Worm (Caenorhabditis elegans): ENCODE results near the gene D2024.4.

The D2024.4 gene

DNA sequence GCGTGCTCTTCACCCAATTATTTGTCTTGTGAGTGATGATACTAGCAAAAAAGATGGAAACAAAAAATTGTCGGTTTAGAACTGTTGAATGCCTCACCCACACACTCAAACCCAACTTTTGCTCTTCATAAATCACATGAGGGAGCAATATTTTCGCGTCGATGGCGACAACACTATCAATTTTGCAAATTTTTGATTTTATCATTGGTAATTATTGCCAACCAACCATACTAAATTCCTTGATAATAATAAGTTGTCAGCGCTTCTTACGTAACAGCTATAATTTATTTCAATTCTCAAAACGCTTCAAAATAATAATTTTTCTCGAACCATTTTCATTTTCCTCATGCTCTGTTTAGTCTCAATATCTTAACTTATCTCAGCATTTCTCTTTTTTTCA lies 18.3 kb upstream of the D2024.4 start:
- no peak for TF ChIP-seq dao-5 (tag; optimal IDR thresholded peaks at IDR 0.05)
- no peak for TF ChIP-seq W03F9.2 (tag; optimal IDR thresholded peaks at IDR 0.05)
- TF ChIP-seq him-1 (tag; optimal IDR thresholded peaks at IDR 0.05), result no peak

DNA sequence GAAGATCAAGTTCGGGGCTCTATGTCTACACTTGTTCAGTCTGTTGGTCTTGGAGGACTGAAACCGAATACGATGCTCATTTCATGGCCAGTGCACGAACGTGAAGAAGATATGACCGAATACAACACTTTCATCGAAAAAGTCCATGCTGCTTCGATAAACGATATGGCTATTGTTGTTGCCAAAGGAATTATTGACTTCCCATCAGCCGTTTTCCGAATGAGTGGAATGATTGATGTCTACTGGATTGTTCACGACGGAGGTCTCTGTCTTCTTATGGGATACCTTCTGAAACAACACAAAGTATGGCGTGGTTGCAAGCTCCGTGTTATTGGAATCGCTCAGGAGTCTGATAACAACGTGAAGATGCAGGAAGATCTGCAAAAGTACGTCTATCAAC lies 14.8 kb upstream of the D2024.4 start:
- no peak for TF ChIP-seq him-1 (tag; optimal IDR thresholded peaks at IDR 0.05)
- no peak for TF ChIP-seq dao-5 (tag; optimal IDR thresholded peaks at IDR 0.05)
- no peak for TF ChIP-seq W03F9.2 (tag; optimal IDR thresholded peaks at IDR 0.05)

DNA sequence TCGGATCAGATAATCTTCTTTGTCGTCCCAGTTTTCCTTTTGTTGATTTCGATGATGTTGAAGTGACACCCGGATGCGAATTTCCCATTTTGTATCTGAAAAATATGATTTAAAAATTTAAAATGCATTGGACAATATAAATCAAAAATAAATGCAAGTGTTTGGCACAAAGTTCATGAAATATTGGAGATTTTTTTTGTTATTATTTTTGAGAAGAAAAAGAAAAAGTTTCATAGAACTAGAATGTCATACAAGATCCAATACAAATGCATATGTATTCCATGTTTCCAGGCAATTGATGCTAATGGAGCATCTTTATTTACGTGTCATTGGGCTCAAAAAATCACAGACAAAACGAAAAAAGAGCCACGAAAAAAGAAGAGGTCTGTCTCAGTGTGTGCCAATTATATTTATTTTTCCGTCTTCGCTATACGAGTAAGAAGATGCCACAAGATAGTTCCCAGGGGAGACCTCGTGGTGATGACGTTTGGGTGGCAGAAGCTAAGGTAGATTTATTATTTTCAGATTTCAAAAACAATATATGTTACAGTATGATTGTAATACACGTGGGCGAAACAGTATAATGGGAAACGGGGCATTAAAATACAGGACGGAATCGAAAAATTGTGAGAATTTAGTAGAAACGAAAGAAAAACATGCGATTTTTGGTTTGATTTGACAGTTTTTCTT lies 11.5 kb upstream of the D2024.4 start, which contains the start of the genes glb-23 and R13A1.1:
glb-23 (minus strand) TSS at position 101 of the 690 bp plus-strand sequence.
R13A1.1 (plus strand) TSS at position 640 of the 690 bp plus-strand sequence.
- TF ChIP-seq him-1 (tag; optimal IDR thresholded peaks at IDR 0.05) (no peak), W03F9.2 (tag; optimal IDR thresholded peaks at IDR 0.05) (no peak), dao-5 (tag; optimal IDR thresholded peaks at IDR 0.05) (no peak)

DNA sequence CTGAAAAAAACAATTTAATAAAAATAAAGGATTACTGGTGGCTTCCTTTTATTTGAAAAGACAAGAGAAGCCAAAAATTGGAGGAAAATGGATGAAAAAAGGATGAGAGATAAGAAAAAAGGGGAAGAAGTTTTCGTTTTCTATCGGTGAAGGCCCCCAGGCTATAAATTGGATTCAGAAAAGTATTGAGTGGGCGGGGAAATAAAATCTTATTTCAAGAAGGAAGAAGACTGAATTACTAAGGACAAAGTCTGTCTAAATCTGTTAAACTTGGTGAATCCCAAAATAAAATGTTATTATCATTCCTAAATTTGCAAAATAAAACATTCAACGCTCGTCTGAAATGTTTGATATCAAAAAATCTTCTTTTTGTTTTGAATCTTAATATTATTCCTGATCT lies 8.9 kb upstream of the D2024.4 start:
- TF ChIP-seq him-1 (tag; optimal IDR thresholded peaks at IDR 0.05), result no peak

DNA sequence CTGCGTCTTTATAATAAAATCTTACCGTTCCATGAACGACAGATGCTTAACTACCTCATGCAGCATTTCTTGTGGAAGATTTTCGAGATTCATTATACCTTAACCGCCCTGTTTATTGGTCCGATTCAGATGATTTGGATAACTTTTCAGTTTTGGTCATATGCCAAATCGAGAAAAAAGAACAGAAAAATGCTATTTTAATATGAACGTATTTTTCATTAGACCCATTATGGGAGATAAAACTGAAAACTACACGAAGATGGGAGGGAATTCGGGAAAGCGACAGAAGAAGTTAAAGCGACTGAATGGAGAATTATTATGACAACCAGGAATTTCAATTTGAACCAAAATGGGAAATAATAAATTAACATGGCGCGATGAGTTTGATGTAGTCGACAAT lies 4.0 kb upstream of the D2024.4 start, which contains the start of gene R13A1.10:
R13A1.10 (minus strand) TSS at position 101 of the 400 bp plus-strand sequence.
- TF ChIP-seq him-1 (tag; optimal IDR thresholded peaks at IDR 0.05) (no peak), dao-5 (tag; optimal IDR thresholded peaks at IDR 0.05) (no peak)

DNA sequence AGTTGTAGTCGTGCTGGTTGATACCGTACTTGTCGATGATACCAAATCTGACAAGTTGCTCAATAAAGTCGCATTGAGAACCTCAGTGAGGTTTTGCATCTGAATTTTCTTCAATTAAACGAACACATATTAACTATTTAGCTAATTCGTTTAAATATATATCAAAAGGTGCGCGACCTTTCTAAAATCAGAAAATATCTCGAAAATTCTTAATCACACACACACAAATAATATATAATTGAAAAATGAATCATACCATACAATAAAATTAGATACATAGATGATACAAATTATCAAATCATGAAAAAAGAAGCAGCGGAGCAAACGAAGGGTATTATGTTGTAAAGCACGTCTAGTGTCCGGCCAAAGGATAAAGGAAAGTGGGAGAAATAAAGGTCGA lies 2.8 kb upstream of the D2024.4 start, which contains the start of gene D2024.5:
D2024.5 (minus strand) TSS at position 101 of the 400 bp plus-strand sequence.
- TF ChIP-seq W03F9.2 (tag; optimal IDR thresholded peaks at IDR 0.05) (no peak), him-1 (tag; optimal IDR thresholded peaks at IDR 0.05) (no peak), dao-5 (tag; optimal IDR thresholded peaks at IDR 0.05) (no peak)

DNA sequence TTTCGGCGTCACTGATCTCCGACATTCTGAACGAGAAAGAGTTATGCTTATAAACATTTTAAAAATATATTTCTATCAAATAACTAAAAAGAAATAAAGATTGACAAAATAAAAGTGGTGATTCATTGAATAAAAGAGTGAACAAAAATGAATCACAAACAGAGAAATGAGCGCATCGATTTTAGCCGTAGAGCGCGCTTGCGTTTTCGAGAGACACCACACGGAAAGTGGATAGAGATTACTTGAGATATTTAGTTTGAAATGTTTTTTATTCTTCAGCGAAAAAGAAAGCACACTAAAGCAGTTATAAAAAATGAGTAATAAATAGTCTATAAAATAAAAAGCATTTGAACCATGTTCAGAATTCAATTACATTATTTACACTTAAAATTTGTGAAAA lies 837 bp upstream of the D2024.4 start, which contains the start of gene cap-1:
cap-1 (minus strand) TSS at position 26 of the 400 bp plus-strand sequence.
- TF ChIP-seq W03F9.2 (tag; optimal IDR thresholded peaks at IDR 0.05) (peak; percentile 91), him-1 (tag; optimal IDR thresholded peaks at IDR 0.05) (no peak)

DNA sequence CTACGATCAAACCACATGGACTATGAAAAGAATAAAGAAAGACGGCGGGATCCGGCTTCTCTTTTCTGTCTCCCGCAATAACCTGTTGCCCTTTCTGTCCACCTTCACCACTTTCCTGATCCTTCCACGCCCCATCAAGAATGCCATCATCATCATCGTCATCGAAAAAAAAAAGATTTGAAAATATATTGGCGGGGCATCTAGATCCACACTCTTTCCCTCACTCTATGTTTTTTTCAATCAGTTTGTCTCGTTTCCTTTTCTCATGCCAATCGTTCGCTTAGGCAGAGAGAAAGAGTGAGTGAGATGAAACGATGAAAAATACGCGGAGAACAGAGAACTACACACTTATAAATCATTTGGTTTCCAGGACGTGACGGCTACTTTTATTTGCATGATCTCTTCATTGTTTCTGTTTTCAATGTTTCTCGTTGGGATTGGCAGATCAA lies 2.6 kb downstream of the D2024.4 start:
- TF ChIP-seq dao-5 (tag; optimal IDR thresholded peaks at IDR 0.05) (no peak), W03F9.2 (tag; optimal IDR thresholded peaks at IDR 0.05) (no peak), him-1 (tag; optimal IDR thresholded peaks at IDR 0.05) (no peak)

DNA sequence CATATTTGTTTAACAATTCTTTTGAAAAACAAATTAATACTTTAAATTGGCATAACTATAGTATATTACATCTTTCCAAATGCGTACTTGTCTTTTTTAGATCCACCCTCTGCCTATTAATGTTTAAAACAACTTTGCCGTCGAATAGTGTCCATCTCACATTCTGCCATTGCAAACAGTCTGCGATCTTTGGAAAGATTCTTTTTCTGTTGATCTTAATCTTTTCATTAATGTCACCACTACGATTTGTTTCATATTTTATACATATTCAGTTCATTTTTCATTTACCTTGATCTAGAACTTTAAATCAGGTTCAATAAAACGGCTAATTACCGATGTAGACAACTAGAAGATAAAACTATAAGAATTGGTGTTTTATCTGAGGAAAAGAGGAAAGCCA lies 3.6 kb downstream of the D2024.4 start:
- TF ChIP-seq him-1 (tag; optimal IDR thresholded peaks at IDR 0.05) (no peak), W03F9.2 (tag; optimal IDR thresholded peaks at IDR 0.05) (no peak), dao-5 (tag; optimal IDR thresholded peaks at IDR 0.05) (no peak)

DNA sequence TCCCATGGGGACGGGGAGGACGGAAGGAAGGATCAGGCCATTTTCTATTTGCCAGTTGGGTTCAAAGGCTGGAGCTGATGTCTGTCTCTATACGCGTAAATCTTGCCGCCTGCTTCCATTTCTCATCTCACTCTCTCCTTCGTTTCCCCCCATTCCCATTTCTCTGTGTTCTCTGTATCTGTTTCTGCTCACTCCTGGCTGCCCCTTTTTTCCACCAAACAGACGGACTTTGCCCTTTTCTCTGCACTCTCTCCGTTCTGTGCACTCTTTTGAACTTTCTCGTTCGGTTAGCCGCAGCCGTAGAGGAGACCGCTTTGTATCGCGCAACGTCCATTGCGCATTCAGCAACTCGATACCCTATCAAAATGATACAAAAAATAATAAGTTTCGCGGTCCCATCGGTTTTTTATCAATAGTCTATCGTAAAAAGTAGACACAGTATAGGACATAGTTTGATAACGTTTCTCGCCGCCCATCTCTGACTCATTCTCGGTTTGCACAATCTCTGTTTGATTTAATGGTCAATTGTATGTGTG lies 4.4 kb downstream of the D2024.4 start:
- TF ChIP-seq dao-5 (tag; optimal IDR thresholded peaks at IDR 0.05) (no peak), W03F9.2 (tag; optimal IDR thresholded peaks at IDR 0.05) (no peak), him-1 (tag; optimal IDR thresholded peaks at IDR 0.05) (no peak)

DNA sequence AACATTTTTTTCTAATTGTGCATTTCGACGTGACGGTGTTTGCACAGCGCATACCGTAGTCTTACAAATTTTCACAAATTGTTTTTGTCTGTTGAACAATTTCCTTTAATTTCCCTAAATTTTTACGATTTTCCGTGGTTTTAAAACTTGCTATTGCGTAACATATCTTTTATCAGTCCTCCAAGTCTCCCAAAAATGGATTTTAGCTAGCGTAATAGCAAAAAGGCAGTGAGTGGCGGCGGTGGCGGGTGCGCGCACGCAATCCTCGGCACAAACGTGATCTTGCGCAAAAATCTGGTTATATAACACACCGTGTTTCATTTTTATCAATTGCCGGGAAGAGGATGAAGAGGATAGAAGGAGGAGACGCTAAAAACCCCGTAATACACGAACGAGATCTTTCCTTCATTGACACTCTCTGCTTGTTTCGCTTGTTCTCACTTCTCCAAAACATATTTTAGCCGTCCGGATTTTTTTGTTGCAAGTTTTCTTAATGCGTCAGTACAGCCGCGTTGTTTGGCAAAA lies 5.3 kb downstream of the D2024.4 start:
- TF ChIP-seq W03F9.2 (tag; optimal IDR thresholded peaks at IDR 0.05) (no peak), dao-5 (tag; optimal IDR thresholded peaks at IDR 0.05) (no peak)

DNA sequence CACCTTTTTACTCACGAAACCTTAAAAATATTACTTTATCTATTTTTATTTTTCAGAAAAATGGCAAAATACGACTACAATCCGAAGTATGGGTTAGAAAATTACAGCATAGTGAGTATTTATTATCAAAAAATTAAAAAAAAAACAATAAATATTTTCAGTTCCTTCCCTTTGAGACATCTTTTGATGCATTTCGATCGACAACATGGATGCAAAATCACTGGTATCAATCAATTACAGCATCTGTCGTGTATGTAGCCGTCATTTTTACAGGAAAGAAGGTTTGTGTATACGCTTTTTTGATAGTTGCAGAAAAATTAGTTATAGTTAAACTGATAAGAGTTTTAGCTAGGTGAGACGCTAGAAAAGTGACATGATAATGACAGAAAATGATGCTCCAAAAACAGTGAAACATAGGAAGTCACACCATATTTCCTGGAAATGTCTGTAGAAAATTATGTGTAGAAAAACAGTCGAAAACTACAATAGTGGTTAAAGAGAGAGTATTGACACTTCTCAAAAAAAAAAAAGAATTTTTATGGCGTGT lies 6.7 kb downstream of the D2024.4 start, which contains the start of gene elo-3:
elo-3 (plus strand) TSS at position 51 of the 547 bp plus-strand sequence.
- TF ChIP-seq W03F9.2 (tag; optimal IDR thresholded peaks at IDR 0.05) (no peak), dao-5 (tag; optimal IDR thresholded peaks at IDR 0.05) (no peak), him-1 (tag; optimal IDR thresholded peaks at IDR 0.05) (no peak)

DNA sequence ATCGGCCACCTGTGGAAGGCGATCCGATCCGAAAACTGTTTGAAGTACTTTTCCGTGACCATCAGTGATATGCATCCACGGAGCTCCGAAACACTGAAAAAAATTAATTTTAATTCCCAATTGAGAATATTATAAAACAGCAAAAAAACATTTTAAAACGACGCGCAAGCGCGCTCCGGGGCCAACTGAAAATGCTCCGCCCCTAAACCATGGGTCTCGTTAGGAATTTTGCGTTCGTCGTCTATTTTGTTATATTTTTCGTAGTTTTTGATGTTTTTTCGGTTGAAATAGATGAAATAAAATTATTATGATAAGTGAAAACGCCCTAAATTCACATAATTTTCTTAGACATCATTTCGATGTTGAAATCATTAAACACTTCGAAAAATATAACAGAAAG lies 9.5 kb downstream of the D2024.4 start:
- TF ChIP-seq him-1 (tag; optimal IDR thresholded peaks at IDR 0.05), result no peak
- TF ChIP-seq dao-5 (tag; optimal IDR thresholded peaks at IDR 0.05), result no peak
- TF ChIP-seq W03F9.2 (tag; optimal IDR thresholded peaks at IDR 0.05), result no peak

DNA sequence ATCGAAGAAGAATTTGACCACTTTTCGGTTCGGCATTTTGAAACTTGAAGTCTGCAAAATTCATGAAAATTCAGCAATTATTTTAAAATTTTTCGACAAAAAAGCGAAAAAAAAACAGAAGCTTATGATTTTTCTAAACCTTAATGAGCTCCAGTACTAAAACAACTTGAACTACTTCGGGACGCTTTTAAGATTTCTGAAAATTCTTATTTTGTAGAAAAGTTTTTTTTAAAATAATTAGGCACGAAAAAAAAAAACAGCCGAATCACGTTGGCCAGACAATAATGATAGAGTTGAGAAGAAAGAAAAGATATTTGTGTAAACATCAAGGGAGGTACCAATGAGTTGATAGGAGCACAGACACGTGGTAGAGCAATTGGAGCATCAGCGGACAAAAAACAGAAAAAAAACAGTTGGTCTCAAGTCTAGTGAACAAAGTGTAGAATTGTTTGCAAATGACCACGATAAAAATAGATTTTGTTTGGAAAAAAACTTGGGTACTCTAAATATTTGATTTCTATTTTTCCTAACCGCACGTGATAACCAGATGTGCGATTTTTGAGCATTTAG lies 11.3 kb downstream of the D2024.4 start, which contains the start of gene gstk-2:
gstk-2 (minus strand) TSS at position 51 of the 570 bp plus-strand sequence.
- no peak for TF ChIP-seq W03F9.2 (tag; optimal IDR thresholded peaks at IDR 0.05)
- TF ChIP-seq dao-5 (tag; optimal IDR thresholded peaks at IDR 0.05), result no peak
- TF ChIP-seq him-1 (tag; optimal IDR thresholded peaks at IDR 0.05), result no peak

Data from whole organism, L4/young adult.